Worm (Caenorhabditis elegans) whole organism, young adult: Measurements from ENCODE around the gene cdr-7.

Experiments used
- B0261.1 ChIP-seq: sonication (generic microtip); optimal IDR thresholded peaks from 2 replicates; lab custom pipeline; 2016; ENCODE audit warnings: mild to moderate bottlenecking, missing genetic modification characterization, moderate library complexity, missing compliant biosample characterization
- Y53G8AR.9 ChIP-seq: fragments of 200-800 bp; sonication (Bioruptor generic); conservative IDR thresholded peaks from 2 replicates; pipeline ENCODE4 v1.3.6; 2022; ENCODE audit warnings: missing genetic modification reagents, missing genetic modification characterization, missing compliant biosample characterization
- ama-1 ChIP-seq, 3 experiments: fragments of 150-350 bp in 1 of 3; sonication (generic microtip) in 2 of 3; optimal IDR thresholded peaks; 2 replicates each; lab custom pipeline; 2014 to 2018; ENCODE audit warnings: missing biosample characterization in 2 of 3, missing genetic modification characterization in 2 of 3, missing genetic modification reagents in 2 of 3
- egrh-3 ChIP-seq: fragments of 200-800 bp; sonication (Bioruptor generic); IDR thresholded peaks from 2 replicates; pipeline ENCODE4 v1.3.6; 2022; ENCODE audit warnings: missing genetic modification reagents, missing genetic modification characterization, missing compliant biosample characterization
- hmg-20 ChIP-seq: fragments of 200-800 bp; sonication (Bioruptor generic); IDR thresholded peaks from 2 replicates; pipeline ENCODE4 v1.3.6; 2022; ENCODE audit warnings: missing genetic modification reagents, missing genetic modification characterization, missing compliant biosample characterization
- unc-62 ChIP-seq: fragments of 150-350 bp; optimal IDR thresholded peaks from 2 replicates; lab custom pipeline; 2014; ENCODE audit warnings: missing biosample characterization, missing genetic modification reagents, missing genetic modification characterization
- zfh-2 ChIP-seq: fragments of 200-800 bp; sonication (Bioruptor generic); conservative IDR thresholded peaks from 2 replicates; pipeline ENCODE4 v1.3.6; 2022; ENCODE audit warnings: missing genetic modification reagents, missing genetic modification characterization, missing compliant biosample characterization

DNA sequence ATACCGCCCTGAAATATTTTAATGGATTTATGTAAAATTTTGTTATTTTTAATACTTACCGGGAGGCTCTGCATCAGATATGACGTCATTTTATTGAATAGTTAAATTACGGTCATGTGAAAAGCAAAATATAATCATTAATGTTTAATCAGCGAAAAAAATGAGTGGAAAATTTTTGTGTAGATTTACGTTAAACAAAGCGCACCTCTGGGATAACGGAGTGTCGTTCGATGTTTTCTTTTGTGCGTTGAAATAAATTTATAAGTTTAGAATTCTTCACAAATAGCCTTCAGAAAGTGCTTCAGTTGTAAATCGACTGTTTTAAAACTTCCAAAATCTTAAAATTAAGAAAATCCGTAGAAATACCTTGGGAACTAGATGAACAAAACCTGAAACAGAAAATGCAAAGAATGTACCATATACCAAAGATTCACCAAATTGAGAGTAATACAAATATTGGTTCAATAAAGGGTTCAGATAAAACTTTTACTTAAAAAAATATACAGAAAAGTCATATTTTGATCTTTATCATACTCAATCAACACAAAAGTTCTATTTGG, 11.2 kb downstream of the cdr-7 start, which contains the start of the genes K01D12.20 and miga-1:
- TF ChIP-seq unc-62 (no peak), zfh-2 (no peak), hmg-20 (GFP tag; lab: Robert Waterston, UW) (no peak), egrh-3 (GFP tag; lab: Robert Waterston, UW) (no peak), Y53G8AR.9 (GFP tag; lab: Robert Waterston, UW) (no peak), ama-1 (optimal IDR thresholded peaks at IDR 0.05; lab: Kevin White, UChicago) (no peak), ama-1 (GFP tag; optimal IDR thresholded peaks at IDR 0.05; lab: Kevin White, UChicago) (no peak), B0261.1 (tag; lab: Kevin White, UChicago) (no peak)
